Fruit fly (Drosophila melanogaster) S2 (cell line): ENCODE results near the gene Mst87F.

ENCODE experiments used
- CG8478 ChIP-seq: fragments of >200 bp; optimal IDR thresholded peaks from 2 replicates; lab custom pipeline; 2018
- CTCF ChIP-seq, 2 experiments: fragments of >200 bp; optimal IDR thresholded peaks; 2 replicates each; lab custom pipeline; 2018

- no peak for TF ChIP-seq CG8478 (lab: Kevin White, UChicago)
- TF ChIP-seq CTCF (optimal IDR thresholded peaks at IDR 0.05; lab: Kevin White, UChicago): no peak
Measured at dm6 chr3R:13855354-13855753, 27.5 kb upstream of the Mst87F start, which contains the start of gene CG14362.
